Worm (Caenorhabditis elegans) whole organism, young adult: ENCODE results near the gene fbxb-46.

ENCODE experiments used
- F10E7.11 ChIP-seq: sonication (generic microtip); optimal IDR thresholded peaks from 2 replicates; lab custom pipeline; 2017; ENCODE audit warnings: mild to moderate bottlenecking, missing genetic modification characterization, moderate library complexity, missing compliant biosample characterization
- F39B2.1 ChIP-seq: fragments of 200-800 bp; sonication (Bioruptor generic); IDR thresholded peaks from 2 replicates; pipeline ENCODE4 v1.3.6; 2022; ENCODE audit warnings: missing genetic modification reagents, missing genetic modification characterization, missing compliant biosample characterization
- K11D2.4 ChIP-seq: fragments of 200-800 bp; sonication (Bioruptor generic); IDR thresholded peaks from 2 replicates; pipeline ENCODE4 v1.3.6; 2022; ENCODE audit warnings: missing genetic modification reagents, missing genetic modification characterization, missing compliant biosample characterization
- K12H6.12 ChIP-seq: fragments of 200-800 bp; sonication (Bioruptor generic); optimal IDR thresholded peaks from 2 replicates; lab custom pipeline; 2018; ENCODE audit warnings: mild to moderate bottlenecking, missing genetic modification characterization, missing compliant biosample characterization
- T26A5.8 ChIP-seq: sonication (generic microtip); optimal IDR thresholded peaks from 2 replicates; lab custom pipeline; 2016; ENCODE audit warnings: missing genetic modification characterization, missing compliant biosample characterization
- Y79H2A.3 ChIP-seq: fragments of 200-800 bp; sonication (Bioruptor generic); conservative IDR thresholded peaks from 2 replicates; pipeline ENCODE4 v1.3.6; 2022; ENCODE audit warnings: missing genetic modification reagents, missing genetic modification characterization, missing compliant biosample characterization
- Y95B8A.8 ChIP-seq: fragments of 200-800 bp; sonication (Bioruptor generic); IDR thresholded peaks from 2 replicates; pipeline ENCODE4 v1.3.6; 2022; ENCODE audit warnings: missing genetic modification reagents, missing genetic modification characterization, missing compliant biosample characterization
- athp-1 ChIP-seq: sonication (generic microtip); optimal IDR thresholded peaks from 2 replicates; lab custom pipeline; 2017; ENCODE audit warnings: mild to moderate bottlenecking, missing genetic modification characterization, missing compliant biosample characterization
- attf-5 ChIP-seq: fragments of 200-800 bp; sonication (Bioruptor generic); optimal IDR thresholded peaks from 2 replicates; lab custom pipeline; 2018; ENCODE audit warnings: mild to moderate bottlenecking, missing genetic modification characterization, missing compliant biosample characterization
- cebp-1 ChIP-seq, 2 experiments: fragments of 200-800 bp in 1 of 2; sonication (Bioruptor generic) in 1 of 2; sonication (generic microtip) in 1 of 2; IDR thresholded peaks in 1 of 2; optimal IDR thresholded peaks in 1 of 2; 2 replicates each; pipeline versions ENCODE4 v1.3.6 to Lab custom; 2017 to 2022; ENCODE audit warnings: missing compliant biosample characterization in 2 of 2, missing genetic modification characterization in 2 of 2, mild to moderate bottlenecking in 1 of 2, missing genetic modification reagents in 1 of 2, moderate library complexity in 1 of 2
- cebp-2 ChIP-seq: fragments of 200-800 bp; sonication (Bioruptor generic); IDR thresholded peaks from 2 replicates; pipeline ENCODE4 v1.3.6; 2022; ENCODE audit warnings: missing genetic modification characterization, missing compliant biosample characterization
- ceh-27 ChIP-seq: fragments of 200-800 bp; sonication (Bioruptor generic); optimal IDR thresholded peaks from 2 replicates; lab custom pipeline; 2018; ENCODE audit warnings: mild to moderate bottlenecking, missing genetic modification characterization, moderate library complexity, missing compliant biosample characterization
- ceh-58 ChIP-seq: fragments of 200-800 bp; sonication (Bioruptor generic); IDR thresholded peaks from 2 replicates; pipeline ENCODE4 v1.3.6; 2022; ENCODE audit warnings: missing genetic modification characterization, missing compliant biosample characterization
- dpl-1 ChIP-seq: fragments of 150-350 bp; optimal IDR thresholded peaks from 2 replicates; lab custom pipeline; 2014; ENCODE audit warnings: missing biosample characterization, missing genetic modification reagents, missing genetic modification characterization
- gei-17 ChIP-seq: fragments of 200-800 bp; sonication (Bioruptor generic); optimal IDR thresholded peaks from 2 replicates; lab custom pipeline; 2018; ENCODE audit warnings: mild to moderate bottlenecking, missing genetic modification characterization, missing compliant biosample characterization
- hlh-12 ChIP-seq: sonication (generic microtip); optimal IDR thresholded peaks from 2 replicates; lab custom pipeline; 2016; ENCODE audit warnings: missing genetic modification characterization, missing compliant biosample characterization
- hlh-26 ChIP-seq: fragments of 200-800 bp; sonication (Bioruptor generic); conservative IDR thresholded peaks from 2 replicates; pipeline ENCODE4 v1.3.6; 2022; ENCODE audit warnings: missing genetic modification reagents, missing genetic modification characterization, missing compliant biosample characterization
- hmg-1.2 ChIP-seq: fragments of 200-800 bp; sonication (Bioruptor generic); IDR thresholded peaks from 2 replicates; pipeline ENCODE4 v1.3.6; 2022; ENCODE audit warnings: missing genetic modification reagents, missing genetic modification characterization, missing compliant biosample characterization
- hrde-1 ChIP-seq: sonication (generic microtip); optimal IDR thresholded peaks from 2 replicates; lab custom pipeline; 2016; ENCODE audit warnings: missing genetic modification characterization, mild to moderate bottlenecking, missing compliant biosample characterization, moderate library complexity, missing genotype, missing genetic modification reagents, borderline replicate concordance
- hsf-1 ChIP-seq: fragments of 200-800 bp; sonication (Bioruptor generic); IDR thresholded peaks from 2 replicates; pipeline ENCODE4 v1.3.6; 2022; ENCODE audit warnings: missing genetic modification reagents, missing genetic modification characterization, missing compliant biosample characterization
- lsy-27 ChIP-seq: sonication (generic microtip); optimal IDR thresholded peaks from 2 replicates; lab custom pipeline; 2017; ENCODE audit warnings: missing genetic modification characterization, mild to moderate bottlenecking, missing compliant biosample characterization, antibody characterized with exemption, missing genotype, borderline replicate concordance; ENCODE audit not compliant: insufficient read depth
- madf-10 ChIP-seq: sonication (generic microtip); optimal IDR thresholded peaks from 2 replicates; lab custom pipeline; 2016; ENCODE audit warnings: mild to moderate bottlenecking, missing genetic modification characterization, missing compliant biosample characterization
- mel-28 ChIP-seq: sonication (generic microtip); optimal IDR thresholded peaks from 2 replicates; lab custom pipeline; 2016; ENCODE audit warnings: borderline replicate concordance, mild to moderate bottlenecking, missing genetic modification characterization, missing compliant biosample characterization
- nfyb-1 ChIP-seq: fragments of 200-800 bp; sonication (Bioruptor generic); IDR thresholded peaks from 2 replicates; pipeline ENCODE4 v1.3.6; 2022; ENCODE audit warnings: missing genetic modification reagents, missing genetic modification characterization, missing compliant biosample characterization
- nhr-120 ChIP-seq: fragments of 200-800 bp; sonication (Bioruptor generic); IDR thresholded peaks from 2 replicates; pipeline ENCODE4 v1.3.6; 2022; ENCODE audit warnings: missing genetic modification characterization, missing compliant biosample characterization
- nhr-179 ChIP-seq: sonication (generic microtip); optimal IDR thresholded peaks from 2 replicates; lab custom pipeline; 2016; ENCODE audit warnings: mild to moderate bottlenecking, missing genetic modification characterization, missing compliant biosample characterization
- nhr-80 ChIP-seq: sonication (generic microtip); optimal IDR thresholded peaks from 2 replicates; lab custom pipeline; 2016; ENCODE audit warnings: missing genetic modification characterization, missing compliant biosample characterization
- pbrm-1 ChIP-seq: fragments of 200-800 bp; sonication (Bioruptor generic); IDR thresholded peaks from 2 replicates; pipeline ENCODE4 v1.3.6; 2022; ENCODE audit warnings: missing genetic modification reagents, missing genetic modification characterization, missing compliant biosample characterization
- pha-4 ChIP-seq: fragments of 150-350 bp; sonication (generic microtip); optimal IDR thresholded peaks from 2 replicates; lab custom pipeline; 2014; ENCODE audit warnings: missing biosample characterization, missing genetic modification reagents, missing genetic modification characterization
- rpc-1 ChIP-seq, 2 experiments: fragments of 150-350 bp in 1 of 2; sonication (generic microtip) in 1 of 2; optimal IDR thresholded peaks; 2 replicates each; lab custom pipeline; 2014 to 2018; ENCODE audit warnings: missing biosample characterization in 1 of 2, missing genetic modification characterization in 1 of 2, missing genetic modification reagents in 1 of 2, missing genotype in 1 of 2
- sea-2 ChIP-seq: fragments of 200-800 bp; sonication (Bioruptor generic); IDR thresholded peaks from 2 replicates; pipeline ENCODE4 v1.3.6; 2022; ENCODE audit warnings: missing genetic modification characterization, missing compliant biosample characterization
- snpc-1.1 ChIP-seq: sonication (generic microtip); optimal IDR thresholded peaks from 2 replicates; lab custom pipeline; 2017; ENCODE audit warnings: missing genetic modification characterization, mild to moderate bottlenecking, missing compliant biosample characterization, antibody characterized with exemption, moderate library complexity, missing genotype, missing genetic modification reagents; ENCODE audit not compliant: insufficient read depth
- snpc-4 ChIP-seq, 5 experiments: fragments of 150-350 bp in 1 of 5; sonication (generic microtip) in 4 of 5; optimal IDR thresholded peaks; 2 replicates each; lab custom pipeline; 2014 to 2018; ENCODE audit warnings: missing genetic modification characterization in 5 of 5, missing biosample characterization in 3 of 5, antibody characterized with exemption in 2 of 5, mild to moderate bottlenecking in 2 of 5, missing compliant biosample characterization in 2 of 5, missing genotype in 2 of 5, moderate library complexity in 2 of 5, missing genetic modification reagents in 1 of 5
- somi-1 ChIP-seq: fragments of 200-800 bp; sonication (Bioruptor generic); optimal IDR thresholded peaks from 2 replicates; lab custom pipeline; 2018; ENCODE audit warnings: mild to moderate bottlenecking, missing genetic modification characterization, missing compliant biosample characterization
- tbx-9 ChIP-seq: sonication (generic microtip); optimal IDR thresholded peaks from 2 replicates; lab custom pipeline; 2016; ENCODE audit warnings: borderline replicate concordance, missing genetic modification characterization, inconsistent platforms, missing compliant biosample characterization
- xnd-1 ChIP-seq: sonication (generic microtip); optimal IDR thresholded peaks from 2 replicates; lab custom pipeline; 2016; ENCODE audit warnings: missing genotype, missing genetic modification reagents, missing genetic modification characterization, missing compliant biosample characterization
- zfh-2 ChIP-seq: fragments of 200-800 bp; sonication (Bioruptor generic); conservative IDR thresholded peaks from 2 replicates; pipeline ENCODE4 v1.3.6; 2022; ENCODE audit warnings: missing genetic modification reagents, missing genetic modification characterization, missing compliant biosample characterization
- ztf-18 ChIP-seq: sonication (generic microtip); optimal IDR thresholded peaks from 2 replicates; lab custom pipeline; 2016; ENCODE audit warnings: missing genotype, mild to moderate bottlenecking, missing genetic modification characterization, missing compliant biosample characterization
- ztf-28 ChIP-seq: fragments of 200-800 bp; sonication (Bioruptor generic); IDR thresholded peaks from 2 replicates; pipeline ENCODE4 v1.3.6; 2022; ENCODE audit warnings: missing genetic modification reagents, missing genetic modification characterization, missing compliant biosample characterization
- ztf-6 ChIP-seq: fragments of 200-800 bp; sonication (Bioruptor generic); IDR thresholded peaks from 2 replicates; pipeline ENCODE4 v1.3.6; 2022; ENCODE audit warnings: missing genetic modification reagents, missing genetic modification characterization, missing compliant biosample characterization

Gene fbxb-46

DNA sequence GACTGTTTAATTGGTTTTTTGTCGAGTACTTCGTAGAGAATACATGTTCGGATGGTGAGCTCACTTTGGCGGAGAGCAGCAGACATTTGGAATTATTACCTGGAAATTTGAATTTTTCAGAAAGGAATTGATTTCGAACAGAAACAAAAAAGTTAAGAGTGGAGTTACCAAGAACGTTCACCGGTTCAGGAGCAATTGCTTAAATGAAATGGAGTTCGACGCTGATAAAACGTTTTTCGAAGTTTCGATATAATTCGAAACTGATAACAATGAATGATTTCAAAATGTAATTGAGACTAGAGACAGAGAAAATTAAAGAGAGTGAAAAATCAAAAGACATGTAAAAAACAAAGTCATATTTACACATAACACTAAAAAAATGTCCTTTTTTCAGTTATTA is 39.7 kb upstream of the fbxb-46 start, which contains the start of gene fbxa-163:
fbxa-163 (minus strand) TSS at position 101 of the 400 bp plus-strand sequence.
- TF ChIP-seq nhr-120 (GFP tag; lab: Robert Waterston, UW) (no peak), T26A5.8 (no peak)

DNA sequence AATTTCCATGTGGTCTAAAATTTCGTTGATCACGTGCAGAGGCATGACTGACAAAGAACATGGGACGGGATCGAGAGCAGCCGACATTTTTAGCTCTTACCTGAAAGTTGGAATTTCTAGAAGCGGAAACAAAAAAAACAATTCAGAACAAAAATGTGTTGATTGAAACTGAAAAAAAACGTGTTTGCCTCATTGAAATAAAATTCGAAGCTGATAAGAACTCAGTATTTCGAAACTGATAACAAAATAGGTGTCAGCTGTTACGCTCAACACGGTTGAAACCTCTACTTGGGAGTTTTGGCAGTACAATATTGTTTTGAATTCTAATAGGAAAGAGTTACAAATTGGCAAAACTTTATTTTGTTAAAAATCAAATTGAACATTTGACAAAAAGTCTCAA is 38.0 kb upstream of the fbxb-46 start:
- TF ChIP-seq cebp-1 (GFP tag; IDR thresholded peaks at IDR 0.05; lab: Robert Waterston, UW) (no peak), cebp-1 (tag; optimal IDR thresholded peaks at IDR 0.05; lab: Kevin White, UChicago) (peak; percentile 83), nhr-80 (tag; lab: Kevin White, UChicago) (peak; percentile 47), snpc-1.1 (tag; lab: Kevin White, UChicago) (no peak)

DNA sequence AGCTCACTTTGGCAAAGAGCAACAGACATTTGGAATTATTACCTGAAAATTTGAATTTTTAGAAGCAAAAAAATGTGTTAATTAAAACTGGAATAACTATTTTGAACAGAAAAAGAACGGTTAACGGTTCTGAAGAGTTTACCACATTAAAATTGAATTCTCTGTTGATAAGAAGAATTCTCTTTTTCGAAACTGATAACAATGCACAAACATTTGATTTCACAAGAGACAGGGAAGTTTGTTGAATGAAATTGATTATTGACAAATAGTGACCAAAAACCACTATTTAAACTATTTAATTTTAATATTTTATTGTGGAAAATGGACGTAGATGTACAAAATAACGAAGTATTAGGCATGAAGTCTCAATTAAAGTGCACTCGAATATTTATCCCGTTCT is 36.6 kb upstream of the fbxb-46 start:
- TF ChIP-seq K12H6.12 (no peak), K11D2.4 (GFP tag; lab: Robert Waterston, UW) (no peak), cebp-2 (no peak), F39B2.1 (GFP tag; lab: Robert Waterston, UW) (no peak), ztf-18 (tag; lab: Kevin White, UChicago) (no peak), nhr-80 (tag; lab: Kevin White, UChicago) (peak; percentile 40)

DNA sequence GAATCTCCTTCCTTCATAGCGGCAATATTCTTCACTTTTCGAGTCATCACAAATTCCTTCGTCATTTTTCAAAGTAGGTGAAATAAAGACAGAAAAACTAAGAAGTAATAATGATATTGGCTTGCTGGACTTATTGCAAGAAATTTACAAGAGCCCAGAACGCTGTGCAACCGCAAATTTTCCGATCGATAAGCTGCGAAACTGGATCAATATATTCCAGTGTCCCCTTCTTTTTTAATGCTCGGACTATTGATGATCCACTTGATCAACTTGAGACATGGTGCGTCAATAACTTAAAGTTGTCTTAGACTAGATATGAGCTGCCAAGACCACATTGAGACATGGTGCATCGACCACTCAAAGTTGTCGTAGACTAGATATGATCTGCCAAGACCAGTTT is 35.1 kb upstream of the fbxb-46 start, which contains the start of gene bath-33:
bath-33 (minus strand) TSS at position 101 of the 400 bp plus-strand sequence.
- TF ChIP-seq hlh-26, result no peak
- TF ChIP-seq ceh-58 (GFP tag; lab: Robert Waterston, UW), result no peak
- no peak for TF ChIP-seq athp-1 (tag; lab: Kevin White, UChicago)
- TF ChIP-seq lsy-27 (tag; lab: Kevin White, UChicago), result no peak
- no peak for TF ChIP-seq hlh-12
- TF ChIP-seq somi-1 (GFP tag; lab: Kevin White, UChicago), result no peak
- TF ChIP-seq dpl-1 (GFP tag; lab: Kevin White, UChicago), result no peak
- no peak for TF ChIP-seq pha-4 (tag; lab: Kevin White, UChicago)
- TF ChIP-seq Y95B8A.8 (GFP tag; lab: Robert Waterston, UW), result no peak
- TF ChIP-seq cebp-1 (GFP tag; IDR thresholded peaks at IDR 0.05; lab: Robert Waterston, UW), result no peak
- no peak for TF ChIP-seq cebp-1 (tag; optimal IDR thresholded peaks at IDR 0.05; lab: Kevin White, UChicago)
- no peak for TF ChIP-seq nhr-179 (tag; lab: Kevin White, UChicago)
- TF ChIP-seq Y79H2A.3 (GFP tag; lab: Robert Waterston, UW), result no peak
- TF ChIP-seq rpc-1 (optimal IDR thresholded peaks at IDR 0.05; lab: Kevin White, UChicago), result no peak
- no peak for TF ChIP-seq rpc-1 (tag; optimal IDR thresholded peaks at IDR 0.05; lab: Kevin White, UChicago)
- no peak for TF ChIP-seq madf-10 (tag; lab: Kevin White, UChicago)
- no peak for TF ChIP-seq attf-5 (GFP tag; lab: Kevin White, UChicago)
- TF ChIP-seq nhr-120 (GFP tag; lab: Robert Waterston, UW), result no peak
- TF ChIP-seq zfh-2 (GFP tag; lab: Robert Waterston, UW), result no peak
- TF ChIP-seq mel-28 (tag; lab: Kevin White, UChicago), result no peak

DNA sequence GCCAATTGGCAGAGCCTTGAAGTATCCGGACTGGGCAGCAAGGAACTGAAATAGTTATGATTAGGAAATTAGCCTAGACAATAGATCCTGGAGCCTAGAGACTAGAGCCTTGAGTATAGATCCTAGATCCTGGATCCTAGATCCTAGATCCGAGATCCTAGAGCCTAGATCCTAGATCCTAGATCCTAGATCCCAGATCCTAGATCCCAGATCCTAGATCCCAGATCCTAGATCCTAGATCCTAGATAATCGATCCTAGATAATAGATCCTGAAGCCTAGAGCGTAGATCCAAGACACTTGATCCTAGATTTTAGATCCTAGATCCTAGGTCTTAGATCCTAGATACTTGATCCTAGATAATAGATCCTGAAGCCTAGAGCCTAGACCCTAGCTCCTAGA is 34.1 kb upstream of the fbxb-46 start:
- TF ChIP-seq hsf-1 (no peak), xnd-1 (tag; lab: Kevin White, UChicago) (no peak), ztf-28 (GFP tag; lab: Robert Waterston, UW) (no peak), nfyb-1 (GFP tag; lab: Robert Waterston, UW) (no peak), hmg-1.2 (GFP tag; lab: Robert Waterston, UW) (no peak), hlh-26 (no peak), nhr-179 (tag; lab: Kevin White, UChicago) (no peak), hrde-1 (tag; lab: Kevin White, UChicago) (no peak), gei-17 (no peak), sea-2 (GFP tag; lab: Robert Waterston, UW) (no peak), tbx-9 (tag; lab: Kevin White, UChicago) (no peak), snpc-4 (GFP tag; optimal IDR thresholded peaks at IDR 0.05; lab: Kevin White, UChicago) (no peak), snpc-4 (tag; optimal IDR thresholded peaks at IDR 0.05; lab: Kevin White, UChicago) (no peak), F10E7.11 (tag; lab: Kevin White, UChicago) (no peak), pbrm-1 (GFP tag; lab: Robert Waterston, UW) (no peak), ceh-27 (GFP tag; lab: Kevin White, UChicago) (no peak), ztf-6 (GFP tag; lab: Robert Waterston, UW) (no peak)
